Fruit fly (Drosophila melanogaster) whole organism: ENCODE results near the gene abd-A.

Experiments used
- EcR ChIP-seq, 2 experiments: fragments of >200 bp; optimal IDR thresholded peaks; 2 replicates each; lab custom pipeline; 2017; ENCODE audit warnings: missing biosample characterization in 2 of 2, missing genetic modification characterization in 2 of 2, missing genetic modification reagents in 2 of 2
- usp ChIP-seq: fragments of >200 bp; optimal IDR thresholded peaks from 2 replicates; lab custom pipeline; 2017; ENCODE audit warnings: missing biosample characterization, missing genetic modification characterization, mixed read lengths

DNA sequence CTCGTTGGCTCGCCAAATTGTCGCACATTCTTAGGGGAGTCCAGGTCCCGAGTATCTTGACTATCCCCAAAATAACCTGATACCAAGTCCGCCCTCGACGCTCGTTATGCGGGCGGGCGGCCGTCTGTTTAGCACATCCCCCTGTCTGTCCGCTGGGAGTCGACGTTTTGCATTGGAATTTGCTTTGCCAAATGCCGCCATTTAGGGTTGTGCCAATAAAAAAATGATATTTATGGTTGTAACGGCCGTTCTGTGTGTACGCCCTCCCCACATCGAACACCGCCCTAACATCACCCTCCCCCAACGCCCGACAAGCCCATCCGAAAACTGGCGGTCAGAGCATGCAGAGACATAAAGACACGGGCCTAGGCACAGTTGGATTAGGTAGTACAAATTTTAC lies 24.7 kb upstream of the abd-A start:
- TF ChIP-seq EcR (GFP tag; optimal IDR thresholded peaks at IDR 0.05; lab: Kevin White, UChicago) (no peak), usp (no peak)
